Worm (Caenorhabditis elegans) whole organism, late embryonic: ENCODE measurements around the gene twk-25.

ENCODE experiments used
- C38D4.7 ChIP-seq: fragments of 200-800 bp; sonication (Bioruptor generic); optimal IDR thresholded peaks from 2 replicates; lab custom pipeline; 2018; ENCODE audit warnings: mild to moderate bottlenecking, missing genetic modification characterization, moderate library complexity, missing compliant biosample characterization
- K09A11.1 ChIP-seq: sonication (generic microtip); optimal IDR thresholded peaks from 2 replicates; lab custom pipeline; 2017; ENCODE audit warnings: antibody characterized with exemption, mild to moderate bottlenecking, missing genetic modification characterization, missing compliant biosample characterization; ENCODE audit not compliant: insufficient read depth
- T23F11.4 ChIP-seq: fragments of 200-800 bp; sonication (Bioruptor generic); optimal IDR thresholded peaks from 2 replicates; lab custom pipeline; 2018; ENCODE audit warnings: mild to moderate bottlenecking, missing genetic modification characterization, missing compliant biosample characterization
- Y22D7AL.16 ChIP-seq: sonication (generic microtip); optimal IDR thresholded peaks from 2 replicates; lab custom pipeline; 2016; ENCODE audit warnings: missing genetic modification characterization, missing compliant biosample characterization
- ama-1 ChIP-seq: fragments of 150-350 bp; optimal IDR thresholded peaks from 2 replicates; lab custom pipeline; 2014
- ceh-14 ChIP-seq: sonication (generic microtip); optimal IDR thresholded peaks from 2 replicates; lab custom pipeline; 2016; ENCODE audit warnings: missing genotype, missing genetic modification characterization, missing compliant biosample characterization
- ceh-19 ChIP-seq: fragments of 200-800 bp; sonication (Bioruptor generic); optimal IDR thresholded peaks from 2 replicates; lab custom pipeline; 2018; ENCODE audit warnings: mild to moderate bottlenecking, missing genetic modification characterization, missing compliant biosample characterization
- ceh-22 ChIP-seq: sonication (generic microtip); optimal IDR thresholded peaks from 2 replicates; lab custom pipeline; 2017; ENCODE audit warnings: missing biosample characterization, missing genetic modification characterization
- ceh-31 ChIP-seq: sonication (generic microtip); optimal IDR thresholded peaks from 2 replicates; lab custom pipeline; 2016; ENCODE audit warnings: missing genetic modification characterization, missing compliant biosample characterization
- ceh-6 ChIP-seq: fragments of 200-800 bp; sonication (Bioruptor generic); optimal IDR thresholded peaks from 2 replicates; lab custom pipeline; 2018; ENCODE audit warnings: mild to moderate bottlenecking, missing genetic modification characterization, missing compliant biosample characterization
- ceh-9 ChIP-seq: sonication (generic microtip); optimal IDR thresholded peaks from 2 replicates; lab custom pipeline; 2016; ENCODE audit warnings: mild to moderate bottlenecking, missing genetic modification characterization, inconsistent platforms, missing compliant biosample characterization
- che-1 ChIP-seq: sonication (generic microtip); optimal IDR thresholded peaks from 2 replicates; lab custom pipeline; 2016; ENCODE audit warnings: mild to moderate bottlenecking, missing genetic modification characterization, missing compliant biosample characterization
- dmd-4 ChIP-seq: sonication (generic microtip); optimal IDR thresholded peaks from 2 replicates; lab custom pipeline; 2016; ENCODE audit warnings: borderline replicate concordance, missing genetic modification characterization, missing compliant biosample characterization
- dve-1 ChIP-seq: sonication (generic microtip); optimal IDR thresholded peaks from 2 replicates; lab custom pipeline; 2017; ENCODE audit warnings: antibody characterized with exemption, mild to moderate bottlenecking, missing genetic modification characterization, missing compliant biosample characterization
- elt-2 ChIP-seq: sonication (generic microtip); optimal IDR thresholded peaks from 2 replicates; lab custom pipeline; 2016; ENCODE audit warnings: missing genetic modification reagents, missing genetic modification characterization, missing compliant biosample characterization
- eyg-1 ChIP-seq: sonication (generic microtip); optimal IDR thresholded peaks from 2 replicates; lab custom pipeline; 2016; ENCODE audit warnings: missing genotype, missing genetic modification characterization, missing compliant biosample characterization
- fax-1 ChIP-seq: sonication (generic microtip); optimal IDR thresholded peaks from 2 replicates; lab custom pipeline; 2016; ENCODE audit warnings: missing genotype, missing genetic modification characterization, missing compliant biosample characterization
- fkh-10 ChIP-seq: fragments of 150-350 bp; optimal IDR thresholded peaks from 2 replicates; lab custom pipeline; 2014; ENCODE audit warnings: missing biosample characterization, missing genetic modification reagents, missing genetic modification characterization
- gmeb-2 ChIP-seq: sonication (generic microtip); optimal IDR thresholded peaks from 2 replicates; lab custom pipeline; 2016; ENCODE audit warnings: missing genetic modification characterization, inconsistent platforms, missing compliant biosample characterization
- hlh-15 ChIP-seq: sonication (generic microtip); optimal IDR thresholded peaks from 2 replicates; lab custom pipeline; 2016; ENCODE audit warnings: missing genetic modification characterization, missing compliant biosample characterization
- hlh-30 ChIP-seq: sonication (generic microtip); optimal IDR thresholded peaks from 2 replicates; lab custom pipeline; 2017; ENCODE audit warnings: antibody characterized with exemption, missing genetic modification characterization, missing compliant biosample characterization; ENCODE audit not compliant: insufficient read depth
- hlh-6 ChIP-seq: sonication (generic microtip); optimal IDR thresholded peaks from 2 replicates; lab custom pipeline; 2016; ENCODE audit warnings: missing genotype, missing genetic modification characterization, missing compliant biosample characterization
- lim-6 ChIP-seq: sonication (generic microtip); optimal IDR thresholded peaks from 2 replicates; lab custom pipeline; 2016; ENCODE audit warnings: missing genetic modification characterization, missing compliant biosample characterization
- lin-11 ChIP-seq: fragments of 200-800 bp; sonication (Bioruptor generic); optimal IDR thresholded peaks from 2 replicates; lab custom pipeline; 2018; ENCODE audit warnings: mild to moderate bottlenecking, missing genetic modification characterization, missing compliant biosample characterization
- madf-2 ChIP-seq: sonication (generic microtip); optimal IDR thresholded peaks from 2 replicates; lab custom pipeline; 2017; ENCODE audit warnings: missing genetic modification characterization, missing compliant biosample characterization
- mec-3 ChIP-seq: sonication (generic microtip); optimal IDR thresholded peaks from 2 replicates; lab custom pipeline; 2016; ENCODE audit warnings: borderline replicate concordance, missing genetic modification characterization, missing compliant biosample characterization
- nfya-1 ChIP-seq: sonication (generic microtip); optimal IDR thresholded peaks from 2 replicates; lab custom pipeline; 2017; ENCODE audit warnings: missing genetic modification characterization, mild to moderate bottlenecking, missing compliant biosample characterization, antibody characterized with exemption, moderate library complexity
- nhr-11 ChIP-seq: fragments of 150-350 bp; optimal IDR thresholded peaks from 2 replicates; lab custom pipeline; 2014; ENCODE audit warnings: missing biosample characterization, missing genetic modification characterization
- nhr-232 ChIP-seq: sonication (generic microtip); optimal IDR thresholded peaks from 2 replicates; lab custom pipeline; 2016; ENCODE audit warnings: missing genetic modification characterization, missing compliant biosample characterization
- odd-2 ChIP-seq: sonication (generic microtip); optimal IDR thresholded peaks from 2 replicates; lab custom pipeline; 2017; ENCODE audit warnings: antibody characterized with exemption, mild to moderate bottlenecking, missing genetic modification characterization, missing compliant biosample characterization
- pat-9 ChIP-seq: fragments of 200-800 bp; sonication (Bioruptor generic); optimal IDR thresholded peaks from 2 replicates; lab custom pipeline; 2018; ENCODE audit warnings: mild to moderate bottlenecking, missing genetic modification characterization, moderate library complexity, missing compliant biosample characterization
- pax-1 ChIP-seq: fragments of 150-350 bp; optimal IDR thresholded peaks from 2 replicates; lab custom pipeline; 2014; ENCODE audit warnings: missing biosample characterization, missing genetic modification characterization
- pqm-1 ChIP-seq: sonication (generic microtip); optimal IDR thresholded peaks from 2 replicates; lab custom pipeline; 2016; ENCODE audit warnings: missing genetic modification characterization, missing compliant biosample characterization
- pros-1 ChIP-seq: fragments of 150-350 bp; optimal IDR thresholded peaks from 2 replicates; lab custom pipeline; 2014; ENCODE audit warnings: missing biosample characterization, missing genetic modification reagents, missing genetic modification characterization
- ref-2 ChIP-seq: sonication (generic microtip); optimal IDR thresholded peaks from 2 replicates; lab custom pipeline; 2016; ENCODE audit warnings: missing genetic modification characterization, missing compliant biosample characterization
- sdc-2 ChIP-seq: sonication (generic microtip); optimal IDR thresholded peaks from 2 replicates; lab custom pipeline; 2016; ENCODE audit warnings: missing genotype, missing genetic modification characterization, missing compliant biosample characterization
- sox-2 ChIP-seq: fragments of 200-800 bp; sonication (Bioruptor generic); IDR thresholded peaks from 2 replicates; pipeline ENCODE4 v1.3.6; 2022; ENCODE audit warnings: missing genetic modification reagents, missing genetic modification characterization, missing compliant biosample characterization
- tbx-2 ChIP-seq: sonication (generic microtip); optimal IDR thresholded peaks from 2 replicates; lab custom pipeline; 2016; ENCODE audit warnings: missing genetic modification characterization, missing compliant biosample characterization
- tbx-7 ChIP-seq: sonication (generic microtip); optimal IDR thresholded peaks from 2 replicates; lab custom pipeline; 2016; ENCODE audit warnings: missing genotype, missing genetic modification characterization, missing compliant biosample characterization
- unc-3 ChIP-seq, 2 experiments: fragments of 200-800 bp in 1 of 2; sonication (Bioruptor generic) in 1 of 2; sonication (generic microtip) in 1 of 2; conservative IDR thresholded peaks in 1 of 2; optimal IDR thresholded peaks in 1 of 2; 2 replicates each; pipeline versions ENCODE4 v1.3.6 to Lab custom; 2016 to 2022; ENCODE audit warnings: missing compliant biosample characterization in 2 of 2, missing genetic modification characterization in 2 of 2, missing genetic modification reagents in 1 of 2
- unc-42 ChIP-seq: sonication (generic microtip); optimal IDR thresholded peaks from 2 replicates; lab custom pipeline; 2016; ENCODE audit warnings: missing genotype, missing genetic modification characterization, missing compliant biosample characterization
- unc-55 ChIP-seq: sonication (generic microtip); optimal IDR thresholded peaks from 2 replicates; lab custom pipeline; 2017; ENCODE audit warnings: missing biosample characterization, missing genetic modification reagents, missing genetic modification characterization
- unc-86 ChIP-seq: sonication (generic microtip); optimal IDR thresholded peaks from 2 replicates; lab custom pipeline; 2016; ENCODE audit warnings: missing genetic modification characterization, missing compliant biosample characterization
- ztf-16 ChIP-seq: sonication (generic microtip); optimal IDR thresholded peaks from 2 replicates; lab custom pipeline; 2017; ENCODE audit warnings: missing genetic modification characterization, missing compliant biosample characterization

The twk-25 gene

ce11 chrIV:11549694-11550093 lies 45.2 kb downstream of the twk-25 start (continued):
- TF ChIP-seq pros-1 (tag; lab: Kevin White, UChicago): peak; percentile 9
- peak; percentile 76 for TF ChIP-seq T23F11.4 (GFP tag; lab: Kevin White, UChicago)
- TF ChIP-seq fax-1 (tag; lab: Kevin White, UChicago): peak; percentile 75
- TF ChIP-seq ceh-19: peak; percentile 77
- peak; percentile 81 for TF ChIP-seq che-1 (tag; lab: Kevin White, UChicago)
- TF ChIP-seq ref-2 (tag; lab: Kevin White, UChicago): peak; percentile 73
- TF ChIP-seq K09A11.1: peak; percentile 81
- TF ChIP-seq elt-2 (tag; lab: Kevin White, UChicago): peak; percentile 88
- TF ChIP-seq hlh-15: peak; percentile 23
- TF ChIP-seq madf-2 (tag; lab: Kevin White, UChicago): peak; percentile 66
- TF ChIP-seq tbx-2 (tag; lab: Kevin White, UChicago): peak; percentile 72
- TF ChIP-seq ama-1 (lab: Kevin White, UChicago): no peak
- TF ChIP-seq eyg-1 (tag; lab: Kevin White, UChicago): peak; percentile 50
- TF ChIP-seq lim-6: peak; percentile 60
- TF ChIP-seq gmeb-2 (tag; lab: Kevin White, UChicago): peak; percentile 75
- peak; percentile 51 for TF ChIP-seq ceh-9
- peak; percentile 46 for TF ChIP-seq unc-42 (tag; lab: Kevin White, UChicago)
- TF ChIP-seq nfya-1 (tag; lab: Kevin White, UChicago): peak; percentile 71
- TF ChIP-seq tbx-7 (tag; lab: Kevin White, UChicago): peak; percentile 39
- peak; percentile 83 for TF ChIP-seq fkh-10 (GFP tag; lab: Kevin White, UChicago)
- TF ChIP-seq dve-1 (tag; lab: Kevin White, UChicago): peak; percentile 81
- TF ChIP-seq mec-3 (tag; lab: Kevin White, UChicago): no peak
- peak; percentile 37 for TF ChIP-seq ceh-14
- peak; percentile 74 for TF ChIP-seq unc-86
- TF ChIP-seq nhr-11 (tag; lab: Kevin White, UChicago): no peak
- TF ChIP-seq ceh-6 (GFP tag; lab: Kevin White, UChicago): peak; percentile 84
- TF ChIP-seq lin-11: peak; percentile 80
- TF ChIP-seq sox-2: peak; percentile 60
- TF ChIP-seq unc-3 (GFP tag; conservative IDR thresholded peaks at IDR 0.05; lab: Robert Waterston, UW): peak; percentile 69; the same call in 1 of the 2 replicates
- TF ChIP-seq unc-3 (tag; optimal IDR thresholded peaks at IDR 0.05; lab: Kevin White, UChicago): peak; percentile 59
- TF ChIP-seq odd-2 (tag; lab: Kevin White, UChicago): peak; percentile 50
- peak; percentile 70 for TF ChIP-seq Y22D7AL.16 (tag; lab: Kevin White, UChicago)
- TF ChIP-seq dmd-4 (tag; lab: Kevin White, UChicago): no peak
- no peak for TF ChIP-seq unc-55
- TF ChIP-seq ceh-31: peak; percentile 68
- no peak for TF ChIP-seq pqm-1 (tag; lab: Kevin White, UChicago)
- no peak for TF ChIP-seq pax-1 (tag; lab: Kevin White, UChicago)
- TF ChIP-seq nhr-232 (tag; lab: Kevin White, UChicago): peak; percentile 82
- no peak for TF ChIP-seq ceh-22 (tag; lab: Kevin White, UChicago)
- TF ChIP-seq ztf-16: peak; percentile 79
- TF ChIP-seq sdc-2 (tag; lab: Kevin White, UChicago): peak; percentile 72
- TF ChIP-seq C38D4.7: peak; percentile 70
- peak; percentile 80 for TF ChIP-seq pat-9 (tag; lab: Kevin White, UChicago)
- TF ChIP-seq hlh-30 (tag; lab: Kevin White, UChicago): peak; percentile 92
- peak; percentile 77 for TF ChIP-seq hlh-6
